Worm (Caenorhabditis elegans) whole organism, young adult: Measurements from ENCODE around the gene hsp-12.3.
A peak's percentile ranks its signal among the peaks of the same experiment; 100 is the strongest.

Source experiments
- D2030.7 ChIP-seq: fragments of 200-800 bp; sonication (Bioruptor generic); IDR thresholded peaks from 2 replicates; pipeline ENCODE4 v1.3.6; 2022; ENCODE audit warnings: missing genetic modification reagents, missing genetic modification characterization, missing compliant biosample characterization
- F10E7.11 ChIP-seq: sonication (generic microtip); optimal IDR thresholded peaks from 2 replicates; lab custom pipeline; 2017; ENCODE audit warnings: mild to moderate bottlenecking, missing genetic modification characterization, moderate library complexity, missing compliant biosample characterization
- F33H1.4 ChIP-seq: fragments of 200-800 bp; sonication (Bioruptor generic); IDR thresholded peaks from 2 replicates; pipeline ENCODE4 v1.3.6; 2022; ENCODE audit warnings: missing genetic modification reagents, missing genetic modification characterization, missing compliant biosample characterization
- F57A8.1 ChIP-seq: fragments of 200-800 bp; sonication (Bioruptor generic); optimal IDR thresholded peaks from 2 replicates; lab custom pipeline; 2018; ENCODE audit warnings: mild to moderate bottlenecking, missing genetic modification characterization, moderate library complexity, missing compliant biosample characterization
- K11D2.4 ChIP-seq: fragments of 200-800 bp; sonication (Bioruptor generic); IDR thresholded peaks from 2 replicates; pipeline ENCODE4 v1.3.6; 2022; ENCODE audit warnings: missing genetic modification reagents, missing genetic modification characterization, missing compliant biosample characterization
- K12H6.12 ChIP-seq: fragments of 200-800 bp; sonication (Bioruptor generic); optimal IDR thresholded peaks from 2 replicates; lab custom pipeline; 2018; ENCODE audit warnings: mild to moderate bottlenecking, missing genetic modification characterization, missing compliant biosample characterization
- T26A5.8 ChIP-seq: sonication (generic microtip); optimal IDR thresholded peaks from 2 replicates; lab custom pipeline; 2016; ENCODE audit warnings: missing genetic modification characterization, missing compliant biosample characterization
- Y53G8AR.9 ChIP-seq: fragments of 200-800 bp; sonication (Bioruptor generic); conservative IDR thresholded peaks from 2 replicates; pipeline ENCODE4 v1.3.6; 2022; ENCODE audit warnings: missing genetic modification reagents, missing genetic modification characterization, missing compliant biosample characterization
- Y67H2A.10 ChIP-seq: fragments of 200-800 bp; sonication (Bioruptor generic); conservative IDR thresholded peaks from 2 replicates; pipeline ENCODE4 v1.3.6; 2022; ENCODE audit warnings: missing genetic modification reagents, missing genetic modification characterization, missing compliant biosample characterization
- aptf-2 ChIP-seq: fragments of 200-800 bp; sonication (Bioruptor generic); conservative IDR thresholded peaks from 2 replicates; pipeline ENCODE4 v1.3.6; 2022; ENCODE audit warnings: missing genetic modification reagents, missing genetic modification characterization, missing compliant biosample characterization
- athp-1 ChIP-seq: sonication (generic microtip); optimal IDR thresholded peaks from 2 replicates; lab custom pipeline; 2017; ENCODE audit warnings: mild to moderate bottlenecking, missing genetic modification characterization, missing compliant biosample characterization
- bed-2 ChIP-seq: fragments of 200-800 bp; sonication (Bioruptor generic); IDR thresholded peaks from 2 replicates; pipeline ENCODE4 v1.3.6; 2022; ENCODE audit warnings: missing genetic modification reagents, missing genetic modification characterization, missing compliant biosample characterization
- ccch-3 ChIP-seq: fragments of 200-800 bp; sonication (Bioruptor generic); optimal IDR thresholded peaks from 2 replicates; lab custom pipeline; 2018; ENCODE audit warnings: mild to moderate bottlenecking, missing genetic modification characterization, missing compliant biosample characterization
- cebp-2 ChIP-seq: fragments of 200-800 bp; sonication (Bioruptor generic); IDR thresholded peaks from 2 replicates; pipeline ENCODE4 v1.3.6; 2022; ENCODE audit warnings: missing genetic modification characterization, missing compliant biosample characterization
- ceh-27 ChIP-seq: fragments of 200-800 bp; sonication (Bioruptor generic); optimal IDR thresholded peaks from 2 replicates; lab custom pipeline; 2018; ENCODE audit warnings: mild to moderate bottlenecking, missing genetic modification characterization, moderate library complexity, missing compliant biosample characterization
- ceh-40 ChIP-seq: fragments of 200-800 bp; sonication (Bioruptor generic); IDR thresholded peaks from 2 replicates; pipeline ENCODE4 v1.3.6; 2022; ENCODE audit warnings: missing genetic modification characterization, missing compliant biosample characterization
- ceh-79 ChIP-seq: sonication (generic microtip); optimal IDR thresholded peaks from 2 replicates; lab custom pipeline; 2017; ENCODE audit warnings: mild to moderate bottlenecking, missing genetic modification characterization, missing compliant biosample characterization
- ceh-91 ChIP-seq: fragments of 200-800 bp; sonication (Bioruptor generic); IDR thresholded peaks from 2 replicates; pipeline ENCODE4 v1.3.6; 2022; ENCODE audit warnings: missing genetic modification reagents, missing genetic modification characterization, missing compliant biosample characterization
- chd-7 ChIP-seq: sonication (generic microtip); optimal IDR thresholded peaks from 2 replicates; lab custom pipeline; 2016; ENCODE audit warnings: mild to moderate bottlenecking, missing genetic modification characterization, moderate library complexity, missing compliant biosample characterization
- ets-4 ChIP-seq: fragments of 200-800 bp; sonication (Bioruptor generic); optimal IDR thresholded peaks from 2 replicates; lab custom pipeline; 2018; ENCODE audit warnings: mild to moderate bottlenecking, missing genetic modification characterization, missing compliant biosample characterization
- fkh-3 ChIP-seq: sonication (generic microtip); optimal IDR thresholded peaks from 2 replicates; lab custom pipeline; 2016; ENCODE audit warnings: mild to moderate bottlenecking, missing genetic modification characterization, missing compliant biosample characterization
- him-1 ChIP-seq: sonication (generic microtip); optimal IDR thresholded peaks from 2 replicates; lab custom pipeline; 2016; ENCODE audit warnings: missing genotype, missing genetic modification reagents, missing genetic modification characterization, missing compliant biosample characterization
- hrde-1 ChIP-seq: sonication (generic microtip); optimal IDR thresholded peaks from 2 replicates; lab custom pipeline; 2016; ENCODE audit warnings: missing genetic modification characterization, mild to moderate bottlenecking, missing compliant biosample characterization, moderate library complexity, missing genotype, missing genetic modification reagents, borderline replicate concordance
- lag-1 ChIP-seq: fragments of 200-800 bp; sonication (Bioruptor generic); IDR thresholded peaks from 2 replicates; pipeline ENCODE4 v1.3.6; 2022; ENCODE audit warnings: missing genetic modification reagents, missing genetic modification characterization, missing compliant biosample characterization
- let-526 ChIP-seq: fragments of 200-800 bp; sonication (Bioruptor generic); IDR thresholded peaks from 2 replicates; pipeline ENCODE4 v1.3.6; 2022; ENCODE audit warnings: missing genetic modification reagents, missing genetic modification characterization, missing compliant biosample characterization
- lin-26 ChIP-seq: fragments of 200-800 bp; sonication (Bioruptor generic); IDR thresholded peaks from 2 replicates; pipeline ENCODE4 v1.3.6; 2022; ENCODE audit warnings: missing genetic modification reagents, missing genetic modification characterization, missing compliant biosample characterization
- lsy-27 ChIP-seq: sonication (generic microtip); optimal IDR thresholded peaks from 2 replicates; lab custom pipeline; 2017; ENCODE audit warnings: missing genetic modification characterization, mild to moderate bottlenecking, missing compliant biosample characterization, antibody characterized with exemption, missing genotype, borderline replicate concordance; ENCODE audit not compliant: insufficient read depth
- madf-10 ChIP-seq: sonication (generic microtip); optimal IDR thresholded peaks from 2 replicates; lab custom pipeline; 2016; ENCODE audit warnings: mild to moderate bottlenecking, missing genetic modification characterization, missing compliant biosample characterization
- madf-6 ChIP-seq: fragments of 200-800 bp; sonication (Bioruptor generic); IDR thresholded peaks from 2 replicates; pipeline ENCODE4 v1.3.6; 2022; ENCODE audit warnings: missing genetic modification reagents, missing genetic modification characterization, missing compliant biosample characterization
- madf-8 ChIP-seq: fragments of 200-800 bp; sonication (Bioruptor generic); conservative IDR thresholded peaks from 2 replicates; pipeline ENCODE4 v1.3.6; 2022; ENCODE audit warnings: missing genetic modification reagents, missing genetic modification characterization, missing compliant biosample characterization
- mxl-1 ChIP-seq: sonication (generic microtip); optimal IDR thresholded peaks from 2 replicates; lab custom pipeline; 2016; ENCODE audit warnings: missing genetic modification characterization, missing compliant biosample characterization
- nfya-2 ChIP-seq: fragments of 200-800 bp; sonication (Bioruptor generic); IDR thresholded peaks from 2 replicates; pipeline ENCODE4 v1.3.6; 2022; ENCODE audit warnings: missing genetic modification reagents, missing genetic modification characterization, missing compliant biosample characterization
- nfyb-1 ChIP-seq: fragments of 200-800 bp; sonication (Bioruptor generic); IDR thresholded peaks from 2 replicates; pipeline ENCODE4 v1.3.6; 2022; ENCODE audit warnings: missing genetic modification reagents, missing genetic modification characterization, missing compliant biosample characterization
- nhr-80 ChIP-seq: sonication (generic microtip); optimal IDR thresholded peaks from 2 replicates; lab custom pipeline; 2016; ENCODE audit warnings: missing genetic modification characterization, missing compliant biosample characterization
- rpc-1 ChIP-seq, 2 experiments: fragments of 150-350 bp in 1 of 2; sonication (generic microtip) in 1 of 2; optimal IDR thresholded peaks; 2 replicates each; lab custom pipeline; 2014 to 2018; ENCODE audit warnings: missing biosample characterization in 1 of 2, missing genetic modification characterization in 1 of 2, missing genetic modification reagents in 1 of 2, missing genotype in 1 of 2
- snpc-1.1 ChIP-seq: sonication (generic microtip); optimal IDR thresholded peaks from 2 replicates; lab custom pipeline; 2017; ENCODE audit warnings: missing genetic modification characterization, mild to moderate bottlenecking, missing compliant biosample characterization, antibody characterized with exemption, moderate library complexity, missing genotype, missing genetic modification reagents; ENCODE audit not compliant: insufficient read depth
- snpc-4 ChIP-seq, 5 experiments: fragments of 150-350 bp in 1 of 5; sonication (generic microtip) in 4 of 5; optimal IDR thresholded peaks; 2 replicates each; lab custom pipeline; 2014 to 2018; ENCODE audit warnings: missing genetic modification characterization in 5 of 5, missing biosample characterization in 3 of 5, antibody characterized with exemption in 2 of 5, mild to moderate bottlenecking in 2 of 5, missing compliant biosample characterization in 2 of 5, missing genotype in 2 of 5, moderate library complexity in 2 of 5, missing genetic modification reagents in 1 of 5
- xnd-1 ChIP-seq: sonication (generic microtip); optimal IDR thresholded peaks from 2 replicates; lab custom pipeline; 2016; ENCODE audit warnings: missing genotype, missing genetic modification reagents, missing genetic modification characterization, missing compliant biosample characterization
- zfh-2 ChIP-seq: fragments of 200-800 bp; sonication (Bioruptor generic); conservative IDR thresholded peaks from 2 replicates; pipeline ENCODE4 v1.3.6; 2022; ENCODE audit warnings: missing genetic modification reagents, missing genetic modification characterization, missing compliant biosample characterization
- zim-3 ChIP-seq: sonication (generic microtip); optimal IDR thresholded peaks from 2 replicates; lab custom pipeline; 2017; ENCODE audit warnings: mild to moderate bottlenecking, missing genetic modification characterization, moderate library complexity, missing compliant biosample characterization
- ztf-18 ChIP-seq: sonication (generic microtip); optimal IDR thresholded peaks from 2 replicates; lab custom pipeline; 2016; ENCODE audit warnings: missing genotype, mild to moderate bottlenecking, missing genetic modification characterization, missing compliant biosample characterization
- ztf-26 ChIP-seq: sonication (generic microtip); optimal IDR thresholded peaks from 2 replicates; lab custom pipeline; 2017; ENCODE audit warnings: missing genetic modification characterization, missing compliant biosample characterization
- ztf-3 ChIP-seq: fragments of 200-800 bp; sonication (Bioruptor generic); optimal IDR thresholded peaks from 2 replicates; lab custom pipeline; 2018; ENCODE audit warnings: mild to moderate bottlenecking, missing genetic modification characterization, missing compliant biosample characterization
- ztf-6 ChIP-seq: fragments of 200-800 bp; sonication (Bioruptor generic); IDR thresholded peaks from 2 replicates; pipeline ENCODE4 v1.3.6; 2022; ENCODE audit warnings: missing genetic modification reagents, missing genetic modification characterization, missing compliant biosample characterization

hsp-12.3 gene

DNA sequence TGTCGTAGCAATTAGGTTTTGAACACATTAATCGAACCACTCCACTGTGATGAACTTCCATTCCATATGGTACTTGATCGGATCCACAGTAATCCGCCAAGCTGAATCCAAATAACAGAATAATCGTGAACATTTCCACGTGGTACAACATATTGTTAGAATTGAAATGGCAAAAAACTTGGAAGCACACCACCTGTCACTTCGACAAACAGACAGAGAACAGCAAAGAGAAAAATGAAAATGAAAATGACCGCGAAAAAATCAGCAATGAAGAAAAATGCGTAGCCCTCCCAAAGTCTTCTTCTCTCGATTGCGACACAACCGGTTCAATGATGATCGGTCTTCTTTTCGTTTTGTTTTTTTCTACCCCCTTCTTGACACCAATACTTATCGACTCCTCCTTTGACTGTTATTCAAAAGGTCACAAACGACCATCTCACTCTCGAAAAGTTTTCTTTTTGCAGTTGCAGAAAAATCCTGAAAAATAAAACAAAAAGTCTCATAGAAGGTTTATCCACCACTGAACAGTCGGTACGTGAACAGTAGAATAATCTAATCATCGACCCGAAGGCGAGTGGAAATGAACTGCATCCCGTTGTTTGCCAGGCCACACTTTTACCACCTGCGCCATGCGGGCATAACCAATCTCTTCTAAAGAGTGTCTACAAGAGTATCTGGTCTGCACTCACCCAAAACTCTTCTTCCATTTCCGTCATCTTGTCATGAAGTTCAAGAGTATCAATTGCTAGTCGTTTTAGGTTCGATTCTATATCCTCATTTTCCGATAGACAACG lies 32.0 kb upstream of the hsp-12.3 start, which contains the start of gene wrt-3 (continued):
- peak; percentile 79 for TF ChIP-seq snpc-1.1 (tag; lab: Kevin White, UChicago)
- peak; percentile 90 for TF ChIP-seq ceh-40 (GFP tag; lab: Robert Waterston, UW)
- TF ChIP-seq ztf-18 (tag; lab: Kevin White, UChicago), result peak; percentile 81
- 0 out of 2 replicates have a peak, but pooled peaks have one; percentile 15 for TF ChIP-seq aptf-2
- TF ChIP-seq K11D2.4 (GFP tag; lab: Robert Waterston, UW), result no peak
- peak; percentile 95 for TF ChIP-seq cebp-2
- peak; percentile 80 for TF ChIP-seq madf-10 (tag; lab: Kevin White, UChicago)
- TF ChIP-seq ztf-6 (GFP tag; lab: Robert Waterston, UW), result peak; percentile 35; the same call in 1 of the 2 replicates
- peak; percentile 56 for TF ChIP-seq K12H6.12 (tag; lab: Kevin White, UChicago)
- TF ChIP-seq nhr-80 (tag; lab: Kevin White, UChicago), result peak; percentile 50
- no peak for TF ChIP-seq F33H1.4 (GFP tag; lab: Robert Waterston, UW)
- TF ChIP-seq F57A8.1 (GFP tag; lab: Kevin White, UChicago), result peak; percentile 88
- TF ChIP-seq ceh-79, result peak; percentile 61
- TF ChIP-seq madf-8, result 0 out of 2 replicates have a peak, but pooled peaks have one; percentile 16
- TF ChIP-seq ccch-3 (GFP tag; lab: Kevin White, UChicago), result peak; percentile 41
- peak; percentile 65 for TF ChIP-seq lsy-27 (tag; lab: Kevin White, UChicago)
- no peak for TF ChIP-seq let-526 (GFP tag; lab: Robert Waterston, UW)
- TF ChIP-seq snpc-4 (GFP tag; optimal IDR thresholded peaks at IDR 0.05; lab: Kevin White, UChicago), result peak; percentile 87
- TF ChIP-seq snpc-4 (tag; optimal IDR thresholded peaks at IDR 0.05; lab: Kevin White, UChicago), result peak; percentile 79 to 89 (median 86)
- no peak for TF ChIP-seq F10E7.11
- no peak for TF ChIP-seq ceh-27
- TF ChIP-seq mxl-1 (tag; lab: Kevin White, UChicago), result peak; percentile 88
- TF ChIP-seq zfh-2 (GFP tag; lab: Robert Waterston, UW), result no peak
- TF ChIP-seq hrde-1, result peak; percentile 88
- peak; percentile 9 for TF ChIP-seq ztf-3 (GFP tag; lab: Kevin White, UChicago)
- TF ChIP-seq fkh-3 (tag; lab: Kevin White, UChicago), result peak; percentile 98
- peak; percentile 97 for TF ChIP-seq zim-3 (tag; lab: Kevin White, UChicago)
- peak; percentile 96 for TF ChIP-seq him-1 (tag; lab: Kevin White, UChicago)
- TF ChIP-seq T26A5.8 (tag; lab: Kevin White, UChicago), result peak; percentile 93
- no peak for TF ChIP-seq chd-7 (tag; lab: Kevin White, UChicago)
- no peak; the same call in 1 of the 2 replicates for TF ChIP-seq Y53G8AR.9 (GFP tag; lab: Robert Waterston, UW)
- TF ChIP-seq rpc-1 (optimal IDR thresholded peaks at IDR 0.05; lab: Kevin White, UChicago), result peak; percentile 97
- peak; percentile 99 for TF ChIP-seq rpc-1 (tag; optimal IDR thresholded peaks at IDR 0.05; lab: Kevin White, UChicago)
- no peak for TF ChIP-seq nfyb-1
- TF ChIP-seq madf-6 (GFP tag; lab: Robert Waterston, UW), result no peak
- TF ChIP-seq D2030.7 (GFP tag; lab: Robert Waterston, UW), result peak; percentile 73
- TF ChIP-seq ceh-91 (GFP tag; lab: Robert Waterston, UW), result no peak
- no peak for TF ChIP-seq lag-1 (GFP tag; lab: Robert Waterston, UW)
- TF ChIP-seq ets-4 (GFP tag; lab: Kevin White, UChicago), result peak; percentile 88
- no peak for TF ChIP-seq nfya-2 (GFP tag; lab: Robert Waterston, UW)
- peak; percentile 80 for TF ChIP-seq ztf-26
- no peak for TF ChIP-seq Y67H2A.10 (GFP tag; lab: Robert Waterston, UW)
- no peak for TF ChIP-seq athp-1 (tag; lab: Kevin White, UChicago)
- peak; percentile 5 for TF ChIP-seq xnd-1 (tag; lab: Kevin White, UChicago)
- TF ChIP-seq lin-26 (GFP tag; lab: Robert Waterston, UW), result peak; percentile 98
- TF ChIP-seq bed-2 (GFP tag; lab: Robert Waterston, UW), result no peak
